Worm (Caenorhabditis elegans): ENCODE data around the gene ceeh-1.
A peak's percentile ranks its signal among the peaks of the same experiment; 100 is the strongest.

The ceeh-1 gene

ce11 chrIII:783254-783753, 48.8 kb downstream of the ceeh-1 start, which contains the start of the genes dagl-2 and ppm-1.G (continued):
- TF ChIP-seq pha-4 (GFP tag; IDR thresholded peaks at IDR 0.05) (no peak), pha-4 (tag; optimal IDR thresholded peaks at IDR 0.05) (peak; percentile 31), dmd-6 (GFP tag; IDR thresholded peaks at IDR 0.05) (peak; percentile 48; the same call in 1 of the 2 replicates), Y75B8A.6 (GFP tag; IDR thresholded peaks at IDR 0.05) (no peak), zip-11 (GFP tag; IDR thresholded peaks at IDR 0.05) (no peak), ceh-32 (tag; optimal IDR thresholded peaks at IDR 0.05; ENCODE audit: poor library complexity) (no peak), zfp-2 (tag; optimal IDR thresholded peaks at IDR 0.05) (no peak), spr-1 (tag; optimal IDR thresholded peaks at IDR 0.05) (no peak), ama-1 (optimal IDR thresholded peaks at IDR 0.05) (no peak), tag-97 (GFP tag; IDR thresholded peaks at IDR 0.05) (no peak), duxl-1 (tag; optimal IDR thresholded peaks at IDR 0.05; ENCODE audit: poor library complexity) (no peak), nhr-6 (tag; optimal IDR thresholded peaks at IDR 0.05) (peak; percentile 72), tra-1 (GFP tag; IDR thresholded peaks at IDR 0.05) (no peak), aha-1 (tag) (peak; percentile 70), nhr-41 (GFP tag; IDR thresholded peaks at IDR 0.05) (no peak), Y5F2A.4 (GFP tag; optimal IDR thresholded peaks at IDR 0.05) (no peak), unc-39 (tag; optimal IDR thresholded peaks at IDR 0.05) (no peak), R02D3.7 (tag; optimal IDR thresholded peaks at IDR 0.05) (no peak), daf-12 (tag; optimal IDR thresholded peaks at IDR 0.05) (no peak), unc-130 (GFP tag; optimal IDR thresholded peaks at IDR 0.05) (peak; percentile 90), ztf-7 (tag; optimal IDR thresholded peaks at IDR 0.05) (no peak), nhr-76 (tag; optimal IDR thresholded peaks at IDR 0.05) (no peak), ZK546.5 (tag; optimal IDR thresholded peaks at IDR 0.05) (no peak), F44E2.7 (GFP tag; IDR thresholded peaks at IDR 0.05) (no peak), nhr-11 (tag; optimal IDR thresholded peaks at IDR 0.05) (peak; percentile 28), ceh-20 (GFP tag; IDR thresholded peaks at IDR 0.05) (no peak), fkh-10 (GFP tag; optimal IDR thresholded peaks at IDR 0.05) (peak; percentile 52), F37D6.2 (tag; optimal IDR thresholded peaks at IDR 0.05) (no peak), ctbp-1 (GFP tag; IDR thresholded peaks at IDR 0.05) (no peak), php-3 (GFP tag; IDR thresholded peaks at IDR 0.05) (no peak), daf-16 (GFP tag; optimal IDR thresholded peaks at IDR 0.05) (no peak), daf-16 (tag; optimal IDR thresholded peaks at IDR 0.05) (peak; percentile 12), unc-62 (GFP tag; optimal IDR thresholded peaks at IDR 0.05 in 1 of 2) (no peak), unc-62 (tag; optimal IDR thresholded peaks at IDR 0.05) (no peak), lin-38 (GFP tag; IDR thresholded peaks at IDR 0.05) (peak; percentile 94), ceh-62 (tag; optimal IDR thresholded peaks at IDR 0.05) (no peak), F10B5.3 (tag; optimal IDR thresholded peaks at IDR 0.05) (no peak), zag-1 (tag; optimal IDR thresholded peaks at IDR 0.05) (no peak), arid-1 (GFP tag; conservative IDR thresholded peaks at IDR 0.05) (no peak), mxl-2 (GFP tag; conservative IDR thresholded peaks at IDR 0.05) (no peak), ceh-82 (tag; optimal IDR thresholded peaks at IDR 0.05) (no peak), D1046.2 (GFP tag; IDR thresholded peaks at IDR 0.05) (no peak), lim-7 (GFP tag; IDR thresholded peaks at IDR 0.05) (no peak), lin-39 (tag; optimal IDR thresholded peaks at IDR 0.05) (no peak), saeg-2 (GFP tag; IDR thresholded peaks at IDR 0.05) (no peak), hmg-1.1 (GFP tag; IDR thresholded peaks at IDR 0.05) (no peak), pqm-1 (tag; optimal IDR thresholded peaks at IDR 0.05) (peak; percentile 9), aly-2 (tag; optimal IDR thresholded peaks at IDR 0.05) (no peak), lin-13 (GFP tag; optimal IDR thresholded peaks at IDR 0.05) (peak; percentile 10), F26F4.8 (GFP tag; conservative IDR thresholded peaks at IDR 0.05) (no peak), skn-1 (tag; optimal IDR thresholded peaks at IDR 0.05) (no peak), hlh-11 (tag; optimal IDR thresholded peaks at IDR 0.05) (peak; percentile 19), ces-1 (GFP tag; optimal IDR thresholded peaks at IDR 0.05) (no peak), gei-8 (GFP tag; optimal IDR thresholded peaks at IDR 0.05) (no peak)
